Fruit fly (Drosophila melanogaster) S2 (cell line): ENCODE results near the gene CG5151.

ENCODE experiments used
- CG8478 ChIP-seq: fragments of >200 bp; optimal IDR thresholded peaks from 2 replicates; lab custom pipeline; 2018
- CTCF ChIP-seq, 2 experiments: fragments of >200 bp; optimal IDR thresholded peaks; 2 replicates each; lab custom pipeline; 2018

dm6 chr3L:16156788-16157208 lies 7.7 kb downstream of the CG5151 start:
- TF ChIP-seq CG8478 (lab: Kevin White, UChicago) (no peak), CTCF (optimal IDR thresholded peaks at IDR 0.05; lab: Kevin White, UChicago) (no peak)
